Fruit fly (Drosophila melanogaster): ENCODE results near the gene Eip75B.

The Eip75B gene

dm6 chr3L:18034498-18034897 lies 30.0 kb downstream of the Eip75B start:
- TF ChIP-seq usp (GFP tag; optimal IDR thresholded peaks at IDR 0.05) (no peak), jim (GFP tag; optimal IDR thresholded peaks at IDR 0.05) (no peak), ey (GFP tag; optimal IDR thresholded peaks at IDR 0.05) (no peak), psq (GFP tag; optimal IDR thresholded peaks at IDR 0.05) (no peak), Sp1 (GFP tag; optimal IDR thresholded peaks at IDR 0.05) (no peak), dl (GFP tag; optimal IDR thresholded peaks at IDR 0.05; ENCODE audit: insufficient read depth in 1 of 2, partially characterized antibody in 2 of 2) (no peak), OdsH (GFP tag; optimal IDR thresholded peaks at IDR 0.05) (no peak), Rel (GFP tag; optimal IDR thresholded peaks at IDR 0.05) (no peak), Rel (tag; optimal IDR thresholded peaks at IDR 0.05) (no peak), dsf (GFP tag; optimal IDR thresholded peaks at IDR 0.05; ENCODE audit: borderline replicate concordance) (no peak), woc (GFP tag; optimal IDR thresholded peaks at IDR 0.05) (no peak), dmrt93B (GFP tag; optimal IDR thresholded peaks at IDR 0.05) (no peak), GATAd (GFP tag; optimal IDR thresholded peaks at IDR 0.05) (no peak), lola (GFP tag; optimal IDR thresholded peaks at IDR 0.05) (no peak), pan (optimal IDR thresholded peaks at IDR 0.05) (no peak)

DNA sequence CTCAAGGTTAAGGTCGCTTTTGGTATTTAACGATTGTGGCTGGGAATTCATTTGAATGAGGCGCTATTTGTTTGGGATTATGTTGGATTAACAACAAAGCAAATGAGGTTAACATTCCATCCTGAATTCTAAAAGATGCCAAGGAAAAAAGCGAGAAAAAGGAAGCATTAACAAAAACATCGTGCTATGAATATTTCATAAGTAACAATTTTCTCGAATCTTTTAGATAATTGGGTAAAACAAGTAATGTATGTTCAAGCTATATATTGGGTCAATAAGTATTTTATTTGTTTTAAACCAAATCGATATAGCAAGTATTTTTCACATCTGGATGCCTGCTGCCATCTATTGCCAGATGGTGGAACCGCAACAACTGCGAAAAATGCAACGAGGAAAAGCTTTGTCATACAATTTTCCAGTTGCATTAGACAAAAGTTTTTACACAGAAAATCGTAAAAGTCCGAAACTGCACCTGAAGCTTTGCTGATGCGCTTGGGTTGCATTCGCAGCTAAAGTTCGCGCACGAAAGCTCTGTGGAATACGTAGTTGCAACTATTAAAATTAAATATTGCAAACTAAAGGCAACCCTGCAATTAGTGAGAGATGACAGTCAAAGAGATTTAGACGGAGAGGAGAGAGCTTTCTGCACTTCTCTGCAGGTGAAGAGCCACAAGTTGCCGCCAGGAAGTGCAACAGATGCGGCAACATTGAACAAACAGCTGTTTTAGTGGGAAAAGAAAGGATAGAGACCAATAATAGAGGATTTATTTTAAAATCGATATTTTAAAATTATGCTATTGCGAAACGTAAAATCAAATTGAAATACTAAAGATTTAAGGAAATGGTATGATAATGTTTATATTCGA lies 31.8 kb downstream of the Eip75B start:
- no peak for TF ChIP-seq sage (GFP tag; optimal IDR thresholded peaks at IDR 0.05)
- TF ChIP-seq woc (GFP tag; optimal IDR thresholded peaks at IDR 0.05) = no peak
- no peak for TF ChIP-seq jim (GFP tag; optimal IDR thresholded peaks at IDR 0.05)
- no peak for TF ChIP-seq Hr83 (GFP tag; optimal IDR thresholded peaks at IDR 0.05; ENCODE audit: poor library complexity, severe bottlenecking)
- no peak for TF ChIP-seq Hnf4 (GFP tag; optimal IDR thresholded peaks at IDR 0.05)
- no peak for TF ChIP-seq HLH106 (tag; optimal IDR thresholded peaks at IDR 0.05)
- TF ChIP-seq br (GFP tag; optimal IDR thresholded peaks at IDR 0.05) = no peak
- no peak for TF ChIP-seq Mio (GFP tag; optimal IDR thresholded peaks at IDR 0.05)
- no peak for TF ChIP-seq tai (GFP tag; optimal IDR thresholded peaks at IDR 0.05)
- TF ChIP-seq usp (GFP tag; optimal IDR thresholded peaks at IDR 0.05) = no peak
- no peak for TF ChIP-seq GATAd (GFP tag; optimal IDR thresholded peaks at IDR 0.05)
- TF ChIP-seq Jra (GFP tag; optimal IDR thresholded peaks at IDR 0.05) = no peak
- TF ChIP-seq rgr (GFP tag; optimal IDR thresholded peaks at IDR 0.05) = no peak
- no peak for TF ChIP-seq Dif (GFP tag; optimal IDR thresholded peaks at IDR 0.05; ENCODE audit: partially characterized antibody)
- TF ChIP-seq dmrt93B (GFP tag; optimal IDR thresholded peaks at IDR 0.05) = no peak
- no peak for TF ChIP-seq Myc (optimal IDR thresholded peaks at IDR 0.05)

DNA sequence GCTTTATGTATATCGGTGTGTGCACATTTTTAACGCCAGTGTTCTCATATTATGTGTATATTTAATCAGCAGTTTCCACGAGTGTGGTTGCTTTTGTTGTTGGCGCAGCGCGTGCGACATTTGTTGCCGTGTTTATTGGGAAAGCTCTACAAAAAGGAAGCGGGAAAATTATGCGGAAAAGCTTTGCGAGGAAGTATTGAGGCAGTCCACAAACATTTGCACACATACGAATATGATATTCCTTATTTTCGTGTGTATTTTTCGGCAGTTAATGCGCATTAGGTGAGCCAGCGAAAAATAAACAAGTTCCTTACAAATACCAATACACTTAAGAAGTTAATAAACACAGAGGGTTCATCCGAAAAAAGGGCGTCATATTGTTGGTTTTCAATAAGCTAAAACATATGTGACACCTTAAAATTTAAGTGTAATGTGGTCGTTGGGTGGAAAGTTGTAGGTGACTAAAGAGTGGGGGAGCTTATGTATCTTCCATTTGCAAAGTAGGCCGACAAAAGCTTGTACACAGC lies 34.1 kb downstream of the Eip75B start:
- peak; percentile 3 for TF ChIP-seq rgr (GFP tag; optimal IDR thresholded peaks at IDR 0.05)
- TF ChIP-seq dsf (GFP tag; optimal IDR thresholded peaks at IDR 0.05; ENCODE audit: borderline replicate concordance) = no peak

- peak; percentile 61 for TF ChIP-seq h (GFP tag; optimal IDR thresholded peaks at IDR 0.05)
- peak; percentile 33 for TF ChIP-seq brk (GFP tag; optimal IDR thresholded peaks at IDR 0.05)
- TF ChIP-seq Sp1 (GFP tag; optimal IDR thresholded peaks at IDR 0.05) = peak; percentile 18
- peak; percentile 95 for TF ChIP-seq Dif (GFP tag; optimal IDR thresholded peaks at IDR 0.05; ENCODE audit: partially characterized antibody)
- no peak for TF ChIP-seq Hr78 (GFP tag; optimal IDR thresholded peaks at IDR 0.05)
- peak; percentile 70 for TF ChIP-seq Hr83 (GFP tag; optimal IDR thresholded peaks at IDR 0.05; ENCODE audit: poor library complexity, severe bottlenecking)
- peak; percentile 65 to 71 for TF ChIP-seq foxo (GFP tag; optimal IDR thresholded peaks at IDR 0.05)
- no peak for TF ChIP-seq pan (optimal IDR thresholded peaks at IDR 0.05)
- TF ChIP-seq Myc (optimal IDR thresholded peaks at IDR 0.05) = no peak
- TF ChIP-seq usp (GFP tag; optimal IDR thresholded peaks at IDR 0.05) = no peak
- peak; percentile 63 for TF ChIP-seq fru (GFP tag; optimal IDR thresholded peaks at IDR 0.05)
- peak; percentile 34 for TF ChIP-seq psq (GFP tag; optimal IDR thresholded peaks at IDR 0.05)
- TF ChIP-seq CrebA (GFP tag; optimal IDR thresholded peaks at IDR 0.05; ENCODE audit: borderline replicate concordance) = peak; percentile 43
- TF ChIP-seq woc (GFP tag; optimal IDR thresholded peaks at IDR 0.05) = peak; percentile 68
- TF ChIP-seq dl (GFP tag; optimal IDR thresholded peaks at IDR 0.05; ENCODE audit: insufficient read depth in 1 of 2, partially characterized antibody in 2 of 2) = peak; percentile 80 to 86
- TF ChIP-seq Mio (GFP tag; optimal IDR thresholded peaks at IDR 0.05) = no peak
- no peak for TF ChIP-seq OdsH (GFP tag; optimal IDR thresholded peaks at IDR 0.05)
- peak; percentile 40 for TF ChIP-seq Jra (GFP tag; optimal IDR thresholded peaks at IDR 0.05)
- peak; percentile 50 for TF ChIP-seq jim (GFP tag; optimal IDR thresholded peaks at IDR 0.05)
- peak; percentile 76 for TF ChIP-seq Vsx2 (GFP tag; optimal IDR thresholded peaks at IDR 0.05; ENCODE audit: partially characterized antibody)
- TF ChIP-seq lola (GFP tag; optimal IDR thresholded peaks at IDR 0.05) = no peak
- peak; percentile 40 for TF ChIP-seq Hnf4 (GFP tag; optimal IDR thresholded peaks at IDR 0.05)
- TF ChIP-seq dmrt93B (GFP tag; optimal IDR thresholded peaks at IDR 0.05) = peak; percentile 55
- TF ChIP-seq dsf (GFP tag; optimal IDR thresholded peaks at IDR 0.05; ENCODE audit: borderline replicate concordance) = no peak
- peak; percentile 48 for TF ChIP-seq br (GFP tag; optimal IDR thresholded peaks at IDR 0.05)
- peak; percentile 72 for TF ChIP-seq HLH106 (tag; optimal IDR thresholded peaks at IDR 0.05)
- peak; percentile 71 for TF ChIP-seq tai (GFP tag; optimal IDR thresholded peaks at IDR 0.05)
- peak; percentile 62 for TF ChIP-seq Rel (GFP tag; optimal IDR thresholded peaks at IDR 0.05)
- TF ChIP-seq Rel (tag; optimal IDR thresholded peaks at IDR 0.05) = peak; percentile 53
- TF ChIP-seq sv (GFP tag; optimal IDR thresholded peaks at IDR 0.05) = peak; percentile 67
- TF ChIP-seq Dfd (GFP tag; optimal IDR thresholded peaks at IDR 0.05) = no peak
- TF ChIP-seq ey (GFP tag; optimal IDR thresholded peaks at IDR 0.05) = peak; percentile 34
- TF ChIP-seq GATAd (GFP tag; optimal IDR thresholded peaks at IDR 0.05) = no peak
- TF ChIP-seq rgr (GFP tag; optimal IDR thresholded peaks at IDR 0.05) = peak; percentile 22
- TF ChIP-seq sage (GFP tag; optimal IDR thresholded peaks at IDR 0.05) = peak; percentile 65
Observed at dm6 chr3L:18029546-18030300, 34.8 kb downstream of the Eip75B start.
